Worm (Caenorhabditis elegans): ENCODE data around the gene ZC239.17.
A peak's percentile ranks its signal among the peaks of the same experiment; 100 is the strongest.

Gene ZC239.17

ce11 chrII:3234725-3235124 is 9.0 kb upstream of the ZC239.17 start, which contains the start of gene C17F4.8:
C17F4.8 (minus strand) TSS chrII:3234825.
- no peak for TF ChIP-seq jun-1 (tag; optimal IDR thresholded peaks at IDR 0.05)
- no peak for TF ChIP-seq ama-1 (optimal IDR thresholded peaks at IDR 0.05)
- no peak for TF ChIP-seq nhr-11 (tag; optimal IDR thresholded peaks at IDR 0.05)

DNA sequence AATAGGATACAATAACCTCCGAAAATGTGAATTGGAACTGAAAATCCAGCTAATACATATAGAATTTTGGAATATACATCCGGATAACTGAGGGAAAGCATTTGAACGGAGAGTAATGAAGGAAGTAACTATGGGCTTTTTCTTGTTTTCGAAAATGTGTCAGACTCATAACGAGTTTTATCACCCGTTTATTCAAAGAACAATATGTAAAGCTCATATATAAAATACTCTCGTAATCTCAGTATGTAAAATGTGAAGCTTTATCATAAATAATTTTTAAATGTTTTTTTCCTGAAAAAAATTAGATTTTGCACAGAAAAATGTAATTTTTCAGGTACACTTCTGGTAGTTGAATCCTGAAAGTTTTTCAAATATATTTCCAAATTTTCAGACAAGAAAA is 4.7 kb upstream of the ZC239.17 start, which contains the start of gene srh-297:
Gene srh-297 (minus strand): TSS at position 101 of the 400 bp plus-strand sequence.
- TF ChIP-seq nhr-71 (tag; optimal IDR thresholded peaks at IDR 0.05) (no peak), unc-130 (tag; optimal IDR thresholded peaks at IDR 0.05) (no peak), alr-1 (tag; optimal IDR thresholded peaks at IDR 0.05; ENCODE audit: borderline replicate concordance) (no peak), lin-14 (GFP tag; optimal IDR thresholded peaks at IDR 0.05) (no peak)

DNA sequence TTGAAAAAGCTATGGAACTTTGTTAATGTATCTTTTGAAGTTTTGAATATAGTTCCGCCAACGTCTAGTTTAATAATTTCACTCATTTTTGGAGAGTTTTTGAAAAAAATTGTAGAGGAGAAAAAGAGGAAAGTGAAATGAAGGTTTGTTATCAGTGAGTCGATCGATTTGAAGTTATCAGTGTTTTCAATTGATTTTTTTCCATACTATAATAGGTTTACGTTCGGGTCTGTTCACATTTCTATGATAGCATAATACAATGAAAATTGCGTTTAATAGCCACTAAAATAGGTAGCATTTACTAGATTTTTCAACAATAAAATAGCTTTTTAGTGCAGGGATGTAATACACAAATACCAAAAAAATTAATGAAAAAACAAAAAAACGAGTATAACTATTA is 480 bp downstream of the ZC239.17 start, which contains the start of gene ZC239.16:
Gene ZC239.16 (minus strand): TSS at position 120 of the 400 bp plus-strand sequence.
- TF ChIP-seq elt-2 (tag; optimal IDR thresholded peaks at IDR 0.05) (peak; percentile 44), mef-2 (tag; optimal IDR thresholded peaks at IDR 0.05) (no peak)

DNA sequence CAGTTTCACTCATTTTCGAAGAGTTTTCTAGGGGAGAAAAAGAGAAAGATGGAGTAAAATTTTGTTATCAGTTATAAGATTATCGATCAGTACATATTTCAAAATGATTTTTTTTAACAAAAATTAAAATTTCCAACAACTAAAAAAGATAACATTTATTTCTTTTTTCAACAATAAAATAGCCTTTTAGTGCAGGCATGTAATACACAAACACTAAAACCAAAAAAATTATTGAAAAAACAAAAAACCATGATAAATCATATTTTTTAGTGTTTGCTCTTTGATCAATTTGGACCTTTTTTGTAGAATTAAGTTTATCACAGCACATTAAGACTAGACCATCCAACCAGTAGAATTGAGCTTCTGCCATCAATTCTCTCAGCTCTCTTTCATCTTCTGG is 1.0 kb downstream of the ZC239.17 start, which contains the start of gene ZC239.15:
Gene ZC239.15 (minus strand): TSS at position 101 of the 400 bp plus-strand sequence.
- TF ChIP-seq pag-3 (tag; optimal IDR thresholded peaks at IDR 0.05; ENCODE audit: borderline replicate concordance, insufficient read depth) (no peak), egl-27 (tag; optimal IDR thresholded peaks at IDR 0.05) (no peak)

- TF ChIP-seq elt-2 (tag; optimal IDR thresholded peaks at IDR 0.05) (peak; percentile 21), unc-130 (tag; optimal IDR thresholded peaks at IDR 0.05) (no peak)
These were observed 3.0 kb downstream of the ZC239.17 start, which contains the start of gene ZC239.13 for ce11 chrII:3222686-3223085. ZC239.13 (minus strand) TSS chrII:3222839.

DNA sequence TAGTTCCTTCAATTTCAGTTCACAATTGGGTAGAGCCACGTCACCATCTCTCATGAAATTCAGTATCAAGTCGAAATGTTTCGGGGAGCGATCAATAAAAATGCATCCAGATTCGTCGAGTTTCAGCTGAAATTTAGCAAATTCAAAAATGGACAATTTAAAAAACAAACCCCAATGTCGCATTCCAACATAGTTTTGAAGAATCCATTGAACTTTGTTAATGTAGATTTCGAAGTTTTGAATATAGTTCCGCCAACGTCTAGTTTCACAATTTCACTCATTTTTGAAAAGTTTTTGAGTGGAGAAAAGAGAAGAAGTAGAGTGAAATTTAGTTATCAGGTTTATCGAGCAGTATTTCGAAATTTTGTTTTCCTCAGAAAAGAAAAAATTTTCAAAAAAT is 4.0 kb downstream of the ZC239.17 start, which contains the start of gene ZC239.14:
Gene ZC239.14 (minus strand): TSS at position 305 of the 400 bp plus-strand sequence.
- TF ChIP-seq unc-130 (tag; optimal IDR thresholded peaks at IDR 0.05) (no peak), unc-62 (GFP tag; optimal IDR thresholded peaks at IDR 0.05) (no peak), ztf-11 (tag; optimal IDR thresholded peaks at IDR 0.05) (no peak), efl-3 (GFP tag; optimal IDR thresholded peaks at IDR 0.05) (no peak), skn-1 (tag; optimal IDR thresholded peaks at IDR 0.05) (no peak), alr-1 (tag; optimal IDR thresholded peaks at IDR 0.05; ENCODE audit: borderline replicate concordance) (no peak), blmp-1 (tag; optimal IDR thresholded peaks at IDR 0.05) (no peak), mep-1 (tag; optimal IDR thresholded peaks at IDR 0.05) (no peak), fkh-4 (tag; optimal IDR thresholded peaks at IDR 0.05; ENCODE audit: borderline replicate concordance) (no peak), nhr-76 (tag; optimal IDR thresholded peaks at IDR 0.05) (no peak), unc-30 (tag; optimal IDR thresholded peaks at IDR 0.05) (no peak), lir-3 (tag; optimal IDR thresholded peaks at IDR 0.05; ENCODE audit: poor library complexity) (no peak), mef-2 (tag; optimal IDR thresholded peaks at IDR 0.05) (no peak), ces-1 (GFP tag; optimal IDR thresholded peaks at IDR 0.05) (no peak), nhr-77 (tag; optimal IDR thresholded peaks at IDR 0.05) (no peak), nhr-71 (tag; optimal IDR thresholded peaks at IDR 0.05) (no peak), C04F5.9 (tag; optimal IDR thresholded peaks at IDR 0.05) (no peak), nhr-237 (tag; optimal IDR thresholded peaks at IDR 0.05) (no peak), snu-23 (GFP tag; optimal IDR thresholded peaks at IDR 0.05) (no peak)

DNA sequence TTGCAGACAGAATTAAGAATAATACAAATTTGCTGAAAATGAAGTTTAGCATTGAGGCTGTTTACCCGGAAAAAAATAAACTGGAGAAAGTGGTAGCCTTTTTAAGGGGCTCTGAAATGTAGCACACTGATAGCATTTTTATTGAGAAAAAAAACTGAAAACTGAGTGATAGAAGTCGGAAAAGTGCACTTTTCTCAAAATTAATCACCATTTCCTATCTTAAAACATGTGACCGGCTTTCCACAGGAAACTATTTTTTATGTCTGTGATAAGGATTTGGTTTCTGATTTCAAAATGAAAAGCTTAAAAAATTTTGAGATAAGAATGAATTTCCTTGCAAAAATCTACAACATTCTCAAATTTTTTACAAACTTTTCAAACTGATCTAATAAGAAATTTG is 5.0 kb downstream of the ZC239.17 start, which contains the start of gene ZC239.22:
Gene ZC239.22 (minus strand): TSS at position 101 of the 400 bp plus-strand sequence.
- TF ChIP-seq sptf-1 (tag; optimal IDR thresholded peaks at IDR 0.05) (no peak), ceh-82 (tag; optimal IDR thresholded peaks at IDR 0.05) (no peak), zag-1 (tag; optimal IDR thresholded peaks at IDR 0.05) (no peak), pax-3 (tag; optimal IDR thresholded peaks at IDR 0.05) (no peak), ztf-4 (tag; optimal IDR thresholded peaks at IDR 0.05) (no peak), C16A3.4 (tag; optimal IDR thresholded peaks at IDR 0.05) (no peak), pqm-1 (tag; optimal IDR thresholded peaks at IDR 0.05) (no peak), ceh-88 (GFP tag; IDR thresholded peaks at IDR 0.05) (no peak), mab-9 (GFP tag; IDR thresholded peaks at IDR 0.05) (no peak), lin-14 (GFP tag; optimal IDR thresholded peaks at IDR 0.05) (no peak)
